Worm (Caenorhabditis elegans) whole organism, midembryonic: ENCODE results near the gene R03H10.2.

Source experiments
- T22C8.4 ChIP-seq: fragments of 200-800 bp; sonication (Bioruptor generic); IDR thresholded peaks from 2 replicates; pipeline ENCODE4 v1.3.6; 2022; ENCODE audit warnings: missing genetic modification characterization, missing compliant biosample characterization
- cog-1 ChIP-seq: sonication (generic microtip); optimal IDR thresholded peaks from 2 replicates; lab custom pipeline; 2016; ENCODE audit warnings: missing genetic modification characterization, missing compliant biosample characterization
- flt-1 ChIP-seq: fragments of 200-800 bp; sonication (Bioruptor generic); IDR thresholded peaks from 2 replicates; pipeline ENCODE4 v1.3.6; 2022; ENCODE audit warnings: missing genetic modification characterization, missing compliant biosample characterization

- TF ChIP-seq T22C8.4 (GFP tag; lab: Robert Waterston, UW): no peak
- TF ChIP-seq flt-1 (GFP tag; lab: Robert Waterston, UW): no peak
- TF ChIP-seq cog-1: no peak
Measured at ce11 chrII:4129450-4129849, 26.1 kb upstream of the R03H10.2 start.
